Fruit fly (Drosophila melanogaster) whole organism, prepupa: ENCODE results near the gene org-1.

Source experiments
- Blimp-1 ChIP-seq: fragments of 200-800 bp; sonication (Bioruptor generic); optimal IDR thresholded peaks from 3 replicates; lab custom pipeline; 2017; ENCODE audit warnings: missing biosample characterization, missing genetic modification characterization, mild to moderate bottlenecking, moderate library complexity, missing genetic modification reagents
- CG10631 ChIP-seq: fragments of 200-800 bp; sonication (Bioruptor generic); optimal IDR thresholded peaks from 2 replicates; lab custom pipeline; 2016; ENCODE audit warnings: missing biosample characterization, missing genetic modification characterization
- CG10669 ChIP-seq: fragments of 200-800 bp; sonication (Bioruptor generic); optimal IDR thresholded peaks from 3 replicates; lab custom pipeline; 2018; ENCODE audit warnings: missing biosample characterization, mild to moderate bottlenecking, missing genetic modification characterization, moderate library complexity
- CG11294 ChIP-seq: fragments of 200-800 bp; sonication (Bioruptor generic); IDR thresholded peaks from 2 replicates; pipeline ENCODE4 v1.3.6; 2022; ENCODE audit warnings: missing biosample characterization, missing genetic modification characterization
- CG11762 ChIP-seq: fragments of 200-800 bp; sonication (Bioruptor generic); optimal IDR thresholded peaks from 3 replicates; lab custom pipeline; 2016; ENCODE audit warnings: missing biosample characterization, missing genetic modification characterization; ENCODE audit not compliant: insufficient read depth
- CG15336 ChIP-seq: fragments of 200-800 bp; sonication (Bioruptor generic); IDR thresholded peaks from 2 replicates; pipeline ENCODE4 v1.3.6; 2022; ENCODE audit warnings: missing biosample characterization, missing genetic modification characterization
- CG1621 ChIP-seq: fragments of 200-800 bp; sonication (Bioruptor generic); optimal IDR thresholded peaks from 3 replicates; lab custom pipeline; 2018; ENCODE audit warnings: missing biosample characterization, mild to moderate bottlenecking, missing genetic modification characterization
- CG16779 ChIP-seq: fragments of 200-800 bp; sonication (Bioruptor generic); optimal IDR thresholded peaks from 3 replicates; lab custom pipeline; 2017; ENCODE audit warnings: missing biosample characterization, mild to moderate bottlenecking, missing genetic modification characterization
- CG3032 ChIP-seq: fragments of 200-800 bp; optimal IDR thresholded peaks from 2 replicates; lab custom pipeline; 2019; ENCODE audit warnings: missing biosample characterization, mild to moderate bottlenecking, missing genetic modification characterization, moderate library complexity
- CG31627 ChIP-seq: fragments of 200-800 bp; sonication (Bioruptor generic); optimal IDR thresholded peaks from 3 replicates; lab custom pipeline; 2016; ENCODE audit warnings: missing biosample characterization, missing genetic modification characterization
- CG32006 ChIP-seq: fragments of 200-800 bp; sonication (Bioruptor generic); optimal IDR thresholded peaks from 3 replicates; lab custom pipeline; 2017; ENCODE audit warnings: missing biosample characterization, mild to moderate bottlenecking, missing genetic modification characterization
- CG34406 ChIP-seq: fragments of 200-800 bp; sonication (Bioruptor generic); optimal IDR thresholded peaks from 3 replicates; lab custom pipeline; 2016; ENCODE audit warnings: missing biosample characterization, missing genetic modification characterization
- CG3919 ChIP-seq: fragments of 200-800 bp; sonication (Bioruptor generic); optimal IDR thresholded peaks from 3 replicates; lab custom pipeline; 2016; ENCODE audit warnings: missing biosample characterization, missing genetic modification characterization
- CG4318 ChIP-seq: fragments of 200-800 bp; sonication (Bioruptor generic); optimal IDR thresholded peaks from 3 replicates; lab custom pipeline; 2017; ENCODE audit warnings: missing biosample characterization, mild to moderate bottlenecking, missing genetic modification characterization
- CG6163 ChIP-seq: fragments of 200-800 bp; sonication (Bioruptor generic); IDR thresholded peaks from 3 replicates; pipeline ENCODE4 v1.3.6; 2022; ENCODE audit warnings: missing biosample characterization, missing genetic modification characterization
- CG6276 ChIP-seq: fragments of 200-800 bp; sonication (Bioruptor generic); optimal IDR thresholded peaks from 2 replicates; lab custom pipeline; 2017; ENCODE audit warnings: missing biosample characterization, mild to moderate bottlenecking, missing genetic modification characterization
- CG6854 ChIP-seq: fragments of 200-800 bp; sonication (Bioruptor generic); optimal IDR thresholded peaks from 2 replicates; lab custom pipeline; 2017; ENCODE audit warnings: missing biosample characterization, mild to moderate bottlenecking, missing genetic modification characterization
- CG7368 ChIP-seq: fragments of 200-800 bp; sonication (Bioruptor generic); optimal IDR thresholded peaks from 3 replicates; lab custom pipeline; 2016; ENCODE audit warnings: missing biosample characterization, missing genetic modification characterization
- CG8119 ChIP-seq: fragments of 200-800 bp; sonication (Bioruptor generic); IDR thresholded peaks from 3 replicates; pipeline ENCODE4 v1.3.6; 2022; ENCODE audit warnings: missing biosample characterization, missing genetic modification characterization
- CG8319 ChIP-seq: fragments of 200-800 bp; sonication (Bioruptor generic); optimal IDR thresholded peaks from 3 replicates; lab custom pipeline; 2016; ENCODE audit warnings: missing biosample characterization, missing genetic modification characterization
- Eip75B ChIP-seq: fragments of 200-800 bp; sonication (Bioruptor generic); optimal IDR thresholded peaks from 3 replicates; lab custom pipeline; 2016; ENCODE audit warnings: missing biosample characterization, missing genetic modification characterization
- Eip78C ChIP-seq: fragments of 200-800 bp; sonication (Bioruptor generic); peaks from one replicate; lab custom pipeline; 2016; ENCODE audit warnings: missing biosample characterization, missing genetic modification characterization
- Eip93F ChIP-seq: fragments of 200-800 bp; sonication (Bioruptor generic); optimal IDR thresholded peaks from 2 replicates; lab custom pipeline; 2016; ENCODE audit warnings: missing biosample characterization, mild to moderate bottlenecking, missing genetic modification characterization
- Ets21C ChIP-seq: fragments of 200-800 bp; sonication (Bioruptor generic); optimal IDR thresholded peaks from 3 replicates; lab custom pipeline; 2016; ENCODE audit warnings: missing biosample characterization, missing genetic modification characterization
- Gug ChIP-seq: fragments of 200-800 bp; sonication (Bioruptor generic); IDR thresholded peaks from 2 replicates; pipeline ENCODE4 v1.3.6; 2022; ENCODE audit warnings: missing biosample characterization, missing genetic modification characterization
- Hr38 ChIP-seq: sonication (Bioruptor generic); optimal IDR thresholded peaks from 2 replicates; lab custom pipeline; 2016; ENCODE audit warnings: missing biosample characterization, missing genetic modification characterization
- Hr4 ChIP-seq: fragments of 200-800 bp; sonication (Bioruptor generic); optimal IDR thresholded peaks from 3 replicates; lab custom pipeline; 2016; ENCODE audit warnings: missing biosample characterization, missing genetic modification characterization
- Met ChIP-seq: fragments of 200-800 bp; sonication (Bioruptor generic); optimal IDR thresholded peaks from 3 replicates; lab custom pipeline; 2016; ENCODE audit warnings: missing biosample characterization, missing genetic modification characterization
- OdsH ChIP-seq: fragments of 200-800 bp; sonication (Bioruptor generic); optimal IDR thresholded peaks from 3 replicates; lab custom pipeline; 2016; ENCODE audit warnings: missing biosample characterization, missing genetic modification characterization
- Sox102F ChIP-seq: fragments of 200-800 bp; sonication (Bioruptor generic); optimal IDR thresholded peaks from 2 replicates; lab custom pipeline; 2016; ENCODE audit warnings: missing biosample characterization, mild to moderate bottlenecking, missing genetic modification characterization
- Sox14 ChIP-seq: fragments of 200-800 bp; sonication (Bioruptor generic); optimal IDR thresholded peaks from 3 replicates; lab custom pipeline; 2016; ENCODE audit warnings: missing biosample characterization, missing genetic modification characterization
- Sox15 ChIP-seq: fragments of 200-800 bp; sonication (Bioruptor generic); optimal IDR thresholded peaks from 3 replicates; lab custom pipeline; 2016; ENCODE audit warnings: missing biosample characterization, missing genetic modification characterization
- acj6 ChIP-seq: fragments of 200-800 bp; sonication (Bioruptor generic); optimal IDR thresholded peaks from 3 replicates; lab custom pipeline; 2016; ENCODE audit warnings: missing biosample characterization, missing genetic modification characterization
- dac ChIP-seq: fragments of 200-800 bp; sonication (Bioruptor generic); optimal IDR thresholded peaks from 2 replicates; lab custom pipeline; 2017; ENCODE audit warnings: missing biosample characterization, mild to moderate bottlenecking, missing genetic modification characterization
- eg ChIP-seq: fragments of 200-800 bp; sonication (Bioruptor generic); IDR thresholded peaks from 3 replicates; pipeline ENCODE4 v1.3.6; 2022; ENCODE audit warnings: missing biosample characterization, missing genetic modification characterization
- esn ChIP-seq: fragments of 200-800 bp; sonication (Bioruptor generic); optimal IDR thresholded peaks from 2 replicates; lab custom pipeline; 2016; ENCODE audit warnings: missing biosample characterization, mild to moderate bottlenecking, missing genetic modification characterization, moderate library complexity
- fd59A ChIP-seq: fragments of 200-800 bp; sonication (Bioruptor generic); optimal IDR thresholded peaks from 2 replicates; lab custom pipeline; 2017; ENCODE audit warnings: missing biosample characterization, mild to moderate bottlenecking, missing genetic modification characterization, missing genetic modification reagents
- fd85E ChIP-seq: fragments of 200-800 bp; sonication (Bioruptor generic); optimal IDR thresholded peaks from 3 replicates; lab custom pipeline; 2016; ENCODE audit warnings: missing biosample characterization, missing genetic modification characterization
- fkh ChIP-seq: fragments of 200-800 bp; sonication (Bioruptor generic); optimal IDR thresholded peaks from 3 replicates; lab custom pipeline; 2017; ENCODE audit warnings: missing biosample characterization, mild to moderate bottlenecking, missing genetic modification characterization, moderate library complexity
- pdm3 ChIP-seq: fragments of 200-800 bp; sonication (Bioruptor generic); optimal IDR thresholded peaks from 3 replicates; lab custom pipeline; 2016; ENCODE audit warnings: missing biosample characterization, missing genetic modification characterization
- ss ChIP-seq, 2 experiments: fragments of 200-800 bp; sonication (Bioruptor generic); optimal IDR thresholded peaks; 2 replicates in 1 of 2; 3 replicates in 1 of 2; lab custom pipeline; 2017 to 2018; ENCODE audit warnings: mild to moderate bottlenecking in 2 of 2, missing biosample characterization in 2 of 2, missing genetic modification characterization in 2 of 2, moderate library complexity in 1 of 2
- svp ChIP-seq: fragments of 200-800 bp; sonication (Bioruptor generic); peaks from one replicate; lab custom pipeline; 2016; ENCODE audit warnings: missing biosample characterization, missing genetic modification characterization

Gene org-1

dm6 chrX:8497604-8498232, 42.8 kb upstream of the org-1 start (continued):
- TF ChIP-seq pdm3 (peak; percentile 23), CG8319 (GFP tag; lab: Kevin White, UChicago) (no peak), fd85E (GFP tag; lab: Kevin White, UChicago) (no peak), fkh (GFP tag; lab: Kevin White, UChicago) (no peak), Eip75B (GFP tag; lab: Kevin White, UChicago) (peak; percentile 5), CG11762 (GFP tag; lab: Kevin White, UChicago) (no peak), CG15336 (GFP tag; lab: Robert Waterston, UW) (0 out of 2 replicates have a peak, but pooled peaks have one; percentile 22), Hr4 (GFP tag; lab: Kevin White, UChicago) (no peak), CG3032 (tag; lab: Kevin White, UChicago) (no peak), CG10631 (no peak), Ets21C (GFP tag; lab: Kevin White, UChicago) (no peak), CG32006 (GFP tag; lab: Kevin White, UChicago) (no peak), Hr38 (GFP tag; lab: Kevin White, UChicago) (no peak), Blimp-1 (GFP tag; lab: Kevin White, UChicago) (no peak), CG16779 (tag; lab: Kevin White, UChicago) (no peak), Eip93F (no peak), CG1621 (tag; lab: Kevin White, UChicago) (no peak), CG31627 (GFP tag; lab: Kevin White, UChicago) (peak; percentile 9), CG7368 (GFP tag; lab: Kevin White, UChicago) (no peak), CG11294 (no peak), Sox14 (GFP tag; lab: Kevin White, UChicago) (peak; percentile 37), Sox15 (GFP tag; lab: Kevin White, UChicago) (no peak), OdsH (GFP tag; lab: Kevin White, UChicago) (peak; percentile 3), ss (GFP tag; optimal IDR thresholded peaks at IDR 0.05; lab: Kevin White, UChicago) (no peak), CG8119 (GFP tag; lab: Robert Waterston, UW) (no peak), CG3919 (GFP tag; lab: Kevin White, UChicago) (peak; percentile 18), fd59A (GFP tag; lab: Kevin White, UChicago) (no peak)

- TF ChIP-seq CG16779 (tag; lab: Kevin White, UChicago): no peak
Measured at dm6 chrX:8496362-8496761, 41.5 kb upstream of the org-1 start.

dm6 chrX:8493473-8493872, 38.6 kb upstream of the org-1 start:
- no peak for TF ChIP-seq CG34406 (GFP tag; lab: Kevin White, UChicago)
- peak; percentile 77 for TF ChIP-seq Eip78C (GFP tag; lab: Kevin White, UChicago)
- no peak for TF ChIP-seq Gug
- TF ChIP-seq Eip75B (GFP tag; lab: Kevin White, UChicago): no peak
- no peak for TF ChIP-seq CG10669
- TF ChIP-seq CG31627 (GFP tag; lab: Kevin White, UChicago): no peak
- no peak for TF ChIP-seq Met
- no peak for TF ChIP-seq CG4318 (GFP tag; lab: Kevin White, UChicago)
- TF ChIP-seq dac (GFP tag; lab: Kevin White, UChicago): no peak
- no peak for TF ChIP-seq CG6854
- TF ChIP-seq esn (GFP tag; lab: Kevin White, UChicago): peak; percentile 1
- TF ChIP-seq Sox102F (GFP tag; lab: Kevin White, UChicago): peak; percentile 10
- TF ChIP-seq CG1621 (tag; lab: Kevin White, UChicago): no peak
- no peak for TF ChIP-seq acj6 (GFP tag; lab: Kevin White, UChicago)
- peak; percentile 65 for TF ChIP-seq svp (GFP tag; lab: Kevin White, UChicago)
- 0 out of 3 replicates have a peak, but pooled peaks have one; percentile 30 for TF ChIP-seq eg (GFP tag; lab: Robert Waterston, UW)
- no peak for TF ChIP-seq Blimp-1 (GFP tag; lab: Kevin White, UChicago)
- no peak for TF ChIP-seq pdm3
- TF ChIP-seq CG6276: no peak
- TF ChIP-seq CG6163: 0 out of 3 replicates have a peak, but pooled peaks have one; percentile 31
- TF ChIP-seq CG8119 (GFP tag; lab: Robert Waterston, UW): no peak
- TF ChIP-seq, all 60 proteins: peak for 6
